Worm (Caenorhabditis elegans) whole organism, early embryonic: ENCODE data around the gene Y46G5A.8.

Experiments used
- B0310.2 ChIP-seq: sonication (generic microtip); optimal IDR thresholded peaks from 2 replicates; lab custom pipeline; 2016; ENCODE audit warnings: mild to moderate bottlenecking, missing genetic modification characterization, missing compliant biosample characterization
- F13C5.2 ChIP-seq: sonication (generic microtip); optimal IDR thresholded peaks from 2 replicates; lab custom pipeline; 2017; ENCODE audit warnings: mild to moderate bottlenecking, missing genetic modification characterization, inconsistent platforms, missing compliant biosample characterization
- aly-1 ChIP-seq: sonication (generic microtip); optimal IDR thresholded peaks from 2 replicates; lab custom pipeline; 2016; ENCODE audit warnings: missing genetic modification characterization, missing compliant biosample characterization
- ama-1 ChIP-seq: fragments of 150-350 bp; optimal IDR thresholded peaks from 2 replicates; lab custom pipeline; 2014
- ceh-13 ChIP-seq: fragments of 200-800 bp; sonication (Bioruptor generic); optimal IDR thresholded peaks from 2 replicates; lab custom pipeline; 2018; ENCODE audit warnings: mild to moderate bottlenecking, missing genetic modification characterization, missing compliant biosample characterization
- ceh-36 ChIP-seq: sonication (generic microtip); optimal IDR thresholded peaks from 2 replicates; lab custom pipeline; 2016; ENCODE audit warnings: missing genetic modification characterization, inconsistent platforms, missing compliant biosample characterization
- ets-7 ChIP-seq: sonication (generic microtip); optimal IDR thresholded peaks from 2 replicates; lab custom pipeline; 2016; ENCODE audit warnings: missing genotype, missing genetic modification characterization, missing compliant biosample characterization
- flt-1 ChIP-seq: fragments of 200-800 bp; sonication (Bioruptor generic); IDR thresholded peaks from 2 replicates; pipeline ENCODE4 v1.3.6; 2022; ENCODE audit warnings: missing genetic modification characterization, missing compliant biosample characterization
- hmbx-1 ChIP-seq: sonication (generic microtip); optimal IDR thresholded peaks from 2 replicates; lab custom pipeline; 2016; ENCODE audit warnings: mild to moderate bottlenecking, missing genetic modification characterization, missing compliant biosample characterization
- hmg-4 ChIP-seq: fragments of 200-800 bp; sonication (Bioruptor generic); optimal IDR thresholded peaks from 2 replicates; lab custom pipeline; 2018; ENCODE audit warnings: mild to moderate bottlenecking, missing genetic modification characterization, missing compliant biosample characterization
- sea-1 ChIP-seq: fragments of 200-800 bp; sonication (Bioruptor generic); conservative IDR thresholded peaks from 2 replicates; pipeline ENCODE4 v1.3.6; 2022; ENCODE audit warnings: missing genetic modification characterization, missing compliant biosample characterization
- tbx-11 ChIP-seq: fragments of 200-800 bp; sonication (Bioruptor generic); IDR thresholded peaks from 2 replicates; pipeline ENCODE4 v1.3.6; 2022; ENCODE audit warnings: missing genetic modification characterization, missing compliant biosample characterization
- tbx-37 ChIP-seq: fragments of 200-800 bp; sonication (Bioruptor generic); conservative IDR thresholded peaks from 2 replicates; pipeline ENCODE4 v1.3.6; 2022; ENCODE audit warnings: missing genetic modification reagents, missing genetic modification characterization, missing compliant biosample characterization

DNA sequence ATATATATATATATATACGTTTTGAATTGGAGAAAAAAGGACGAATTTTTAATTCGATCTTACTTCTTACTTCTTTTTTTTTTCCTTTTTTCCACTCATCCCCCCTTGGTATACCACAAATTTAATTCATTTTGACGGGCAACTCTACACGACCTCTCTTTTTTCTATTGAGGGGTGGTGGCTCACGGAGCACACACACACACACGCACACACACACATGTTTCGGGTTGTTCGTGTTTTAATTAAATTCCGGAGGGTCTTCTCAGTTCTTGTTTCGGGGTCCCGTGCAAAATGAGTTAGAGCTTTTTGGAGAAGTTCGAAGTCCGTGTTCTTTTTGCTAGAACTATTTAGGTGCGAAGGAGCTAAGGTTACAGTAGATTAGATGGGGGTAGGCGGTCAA lies 44.6 kb upstream of the Y46G5A.8 start:
- no peak for TF ChIP-seq flt-1 (GFP tag; lab: Robert Waterston, UW)
- TF ChIP-seq B0310.2 (tag; lab: Kevin White, UChicago) = no peak
- no peak for TF ChIP-seq sea-1 (GFP tag; lab: Robert Waterston, UW)
- TF ChIP-seq hmbx-1 (tag; lab: Kevin White, UChicago) = no peak
- no peak for TF ChIP-seq ama-1 (lab: Kevin White, UChicago)
- TF ChIP-seq F13C5.2 = no peak
- TF ChIP-seq ceh-36 = no peak
- TF ChIP-seq ceh-13 (GFP tag; lab: Kevin White, UChicago) = no peak
- TF ChIP-seq aly-1 (tag; lab: Kevin White, UChicago) = no peak
- TF ChIP-seq tbx-37 (GFP tag; lab: Robert Waterston, UW) = no peak
- no peak for TF ChIP-seq hmg-4
- TF ChIP-seq ets-7 (tag; lab: Kevin White, UChicago) = no peak
- no peak for TF ChIP-seq tbx-11
